Worm (Caenorhabditis elegans) whole organism, L4/young adult: Measurements from ENCODE around the gene F09F9.5.
A peak's percentile ranks its signal among the peaks of the same experiment; 100 is the strongest.

Experiments
- dao-5 ChIP-seq: sonication (generic microtip); optimal IDR thresholded peaks from 2 replicates; lab custom pipeline; 2016; ENCODE audit warnings: missing genotype, missing genetic modification characterization, moderate library complexity, missing compliant biosample characterization
- him-1 ChIP-seq: sonication (generic microtip); optimal IDR thresholded peaks from 2 replicates; lab custom pipeline; 2016; ENCODE audit warnings: missing genotype, missing genetic modification reagents, missing genetic modification characterization, missing compliant biosample characterization

DNA sequence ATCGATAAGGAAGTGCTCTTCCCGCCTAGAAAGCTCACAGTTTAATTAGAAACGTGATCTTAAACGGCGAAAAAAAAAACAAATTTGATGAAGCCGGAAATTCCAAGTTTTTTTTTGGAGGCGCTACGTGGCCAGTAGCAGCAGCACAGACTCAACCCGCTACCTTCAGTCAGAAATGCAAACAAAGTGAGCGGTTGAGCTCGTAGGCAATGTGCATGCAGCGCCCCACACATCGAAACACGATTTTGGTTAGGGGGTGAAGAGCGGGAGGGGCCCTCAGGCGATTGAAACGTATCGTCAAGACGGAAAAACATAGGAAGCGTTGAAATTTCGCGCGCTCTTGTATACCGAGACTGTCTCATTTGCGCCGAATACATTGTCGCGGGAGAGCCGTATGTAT, 33.5 kb downstream of the F09F9.5 start:
- TF ChIP-seq him-1 (tag; lab: Kevin White, UChicago) (peak; percentile 35), dao-5 (no peak)
